Worm (Caenorhabditis elegans) whole organism, midembryonic: Measurements from ENCODE around the gene Y53G8AL.1.
A peak's percentile ranks its signal among the peaks of the same experiment; 100 is the strongest.

ENCODE experiments used
- T22C8.4 ChIP-seq: fragments of 200-800 bp; sonication (Bioruptor generic); IDR thresholded peaks from 2 replicates; pipeline ENCODE4 v1.3.6; 2022; ENCODE audit warnings: missing genetic modification characterization, missing compliant biosample characterization
- cog-1 ChIP-seq: sonication (generic microtip); optimal IDR thresholded peaks from 2 replicates; lab custom pipeline; 2016; ENCODE audit warnings: missing genetic modification characterization, missing compliant biosample characterization
- flt-1 ChIP-seq: fragments of 200-800 bp; sonication (Bioruptor generic); IDR thresholded peaks from 2 replicates; pipeline ENCODE4 v1.3.6; 2022; ENCODE audit warnings: missing genetic modification characterization, missing compliant biosample characterization
- klf-2 ChIP-seq: fragments of 200-800 bp; sonication (Bioruptor generic); conservative IDR thresholded peaks from 2 replicates; pipeline ENCODE4 v1.3.6; 2022; ENCODE audit warnings: missing genetic modification reagents, missing genetic modification characterization, missing compliant biosample characterization
- med-1 ChIP-seq: sonication (generic microtip); optimal IDR thresholded peaks from 2 replicates; lab custom pipeline; 2017; ENCODE audit warnings: missing genetic modification characterization, mild to moderate bottlenecking, missing compliant biosample characterization, antibody characterized with exemption, missing genetic modification reagents; ENCODE audit not compliant: insufficient read depth
- ref-1 ChIP-seq: fragments of 200-800 bp; sonication (Bioruptor generic); conservative IDR thresholded peaks from 2 replicates; pipeline ENCODE4 v1.3.6; 2022; ENCODE audit warnings: missing genetic modification reagents, missing genetic modification characterization, missing compliant biosample characterization
- tab-1 ChIP-seq: fragments of 200-800 bp; sonication (Bioruptor generic); IDR thresholded peaks from 2 replicates; pipeline ENCODE4 v1.3.6; 2022; ENCODE audit warnings: missing genetic modification characterization, missing compliant biosample characterization
- ztf-23 ChIP-seq: fragments of 200-800 bp; sonication (Bioruptor generic); IDR thresholded peaks from 2 replicates; pipeline ENCODE4 v1.3.6; 2022; ENCODE audit warnings: missing genetic modification reagents, missing genetic modification characterization, missing compliant biosample characterization
- ztf-29 ChIP-seq: fragments of 200-800 bp; sonication (Bioruptor generic); IDR thresholded peaks from 2 replicates; pipeline ENCODE4 v1.3.6; 2022; ENCODE audit warnings: missing genetic modification reagents, missing genetic modification characterization, missing compliant biosample characterization

The Y53G8AL.1 gene

DNA sequence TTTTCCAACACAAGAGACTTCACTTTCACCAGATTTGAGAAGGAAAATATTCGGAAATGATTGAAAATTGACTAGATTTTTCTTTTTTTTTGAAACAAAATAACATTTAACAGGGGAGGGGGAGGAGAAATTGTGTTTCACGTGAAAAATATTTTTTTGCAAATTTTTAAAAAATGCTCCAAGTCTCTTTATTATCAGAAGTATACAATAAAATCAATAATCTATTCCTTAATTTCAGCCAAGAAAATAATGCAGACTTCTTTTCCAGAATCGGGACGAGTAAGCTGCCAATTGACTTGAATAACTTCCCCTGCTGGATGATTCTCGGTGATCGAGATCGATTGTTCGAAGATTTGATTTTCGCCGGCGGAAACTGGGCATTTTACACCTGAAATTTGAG lies 34.6 kb upstream of the Y53G8AL.1 start, which contains the start of gene R148.7:
Gene R148.7, minus strand, starts transcription at position 101 of the 400 bp plus-strand sequence.
- no peak for TF ChIP-seq med-1 (GFP tag; lab: Kevin White, UChicago)
- no peak for TF ChIP-seq tab-1 (GFP tag; lab: Robert Waterston, UW)
- no peak for TF ChIP-seq cog-1

DNA sequence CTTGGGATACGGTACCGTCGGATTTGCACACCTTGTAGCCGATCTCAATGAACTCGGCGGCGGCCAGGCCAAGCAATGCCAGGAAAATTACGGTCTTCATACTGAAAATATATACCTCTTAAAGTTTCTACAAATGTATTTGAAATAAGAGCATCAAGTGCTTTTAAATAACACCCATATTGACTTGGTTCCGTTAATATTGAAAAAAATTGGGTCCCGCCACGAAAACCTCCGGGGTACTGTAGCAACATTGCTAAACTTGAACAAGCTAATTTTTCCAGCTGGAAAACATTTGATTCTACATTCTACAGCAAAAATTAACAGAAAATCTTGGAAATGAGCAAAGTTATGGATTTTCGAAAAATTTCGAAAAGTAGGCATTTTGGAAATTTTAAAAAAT lies 33.5 kb upstream of the Y53G8AL.1 start, which contains the start of gene heh-1:
Gene heh-1, minus strand, starts transcription at position 101 of the 400 bp plus-strand sequence.
- TF ChIP-seq med-1 (GFP tag; lab: Kevin White, UChicago), result no peak
- TF ChIP-seq ref-1 (GFP tag; lab: Robert Waterston, UW), result no peak
- no peak for TF ChIP-seq ztf-29 (GFP tag; lab: Robert Waterston, UW)
- TF ChIP-seq tab-1 (GFP tag; lab: Robert Waterston, UW), result no peak
- no peak for TF ChIP-seq T22C8.4 (GFP tag; lab: Robert Waterston, UW)
- TF ChIP-seq ztf-23 (GFP tag; lab: Robert Waterston, UW), result no peak
- no peak for TF ChIP-seq klf-2
- TF ChIP-seq flt-1 (GFP tag; lab: Robert Waterston, UW), result no peak
- TF ChIP-seq cog-1, result no peak

- TF ChIP-seq flt-1 (GFP tag; lab: Robert Waterston, UW), result 0 out of 2 replicates have a peak, but pooled peaks have one; percentile 25
- no peak for TF ChIP-seq T22C8.4 (GFP tag; lab: Robert Waterston, UW)
These were observed 32.3 kb upstream of the Y53G8AL.1 start for ce11 chrIII:3200563-3200962.

- TF ChIP-seq med-1 (GFP tag; lab: Kevin White, UChicago) (no peak), ztf-23 (GFP tag; lab: Robert Waterston, UW) (no peak)
These were observed 29.3 kb upstream of the Y53G8AL.1 start for ce11 chrIII:3203589-3203988.

DNA sequence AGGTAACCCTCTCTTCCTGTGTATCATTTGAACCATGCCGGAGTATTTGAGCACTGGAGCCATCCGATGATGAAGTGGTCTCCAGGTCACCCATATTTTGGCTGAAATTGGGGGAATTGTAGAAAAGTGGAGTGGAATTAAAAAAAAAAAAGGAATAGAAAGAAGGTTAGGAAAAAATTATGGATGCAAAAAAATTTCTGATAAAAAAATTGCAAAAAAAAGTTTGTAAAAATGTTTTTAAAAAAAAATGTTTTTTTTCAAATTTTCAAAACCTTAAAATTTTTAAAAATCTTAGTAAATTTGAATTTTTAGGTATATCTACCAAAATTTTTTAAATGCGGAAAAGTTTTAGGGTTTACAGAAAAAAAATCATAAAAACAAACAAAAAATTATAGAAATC lies 13.9 kb upstream of the Y53G8AL.1 start, which contains the start of gene frm-8:
Gene frm-8, minus strand, starts transcription at position 101 of the 400 bp plus-strand sequence.
- TF ChIP-seq tab-1 (GFP tag; lab: Robert Waterston, UW) (no peak), ztf-23 (GFP tag; lab: Robert Waterston, UW) (no peak), cog-1 (no peak), flt-1 (GFP tag; lab: Robert Waterston, UW) (no peak), ref-1 (GFP tag; lab: Robert Waterston, UW) (no peak), med-1 (GFP tag; lab: Kevin White, UChicago) (no peak)

DNA sequence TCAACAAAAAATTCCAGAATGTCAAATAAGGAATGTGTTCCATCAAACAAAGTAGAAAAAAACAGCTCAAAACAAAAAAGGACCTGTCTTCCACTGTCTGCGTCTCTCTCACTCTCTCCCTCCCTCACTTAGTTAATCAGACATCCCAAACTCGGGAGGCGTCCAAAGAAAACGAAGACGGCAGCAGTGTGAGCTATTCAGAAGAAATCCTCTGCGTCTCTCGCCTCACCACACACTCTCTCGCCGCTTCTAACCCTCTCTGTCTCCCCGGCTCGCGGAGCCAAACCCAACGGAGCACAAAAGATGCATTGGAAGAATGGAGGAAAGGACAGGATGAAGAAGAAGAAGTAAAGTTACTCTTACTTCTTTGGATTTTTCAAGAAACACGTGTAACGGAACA lies 12.6 kb upstream of the Y53G8AL.1 start:
- no peak for TF ChIP-seq ztf-29 (GFP tag; lab: Robert Waterston, UW)
- TF ChIP-seq cog-1, result no peak
- no peak for TF ChIP-seq med-1 (GFP tag; lab: Kevin White, UChicago)
- no peak for TF ChIP-seq tab-1 (GFP tag; lab: Robert Waterston, UW)
- no peak for TF ChIP-seq klf-2
- TF ChIP-seq T22C8.4 (GFP tag; lab: Robert Waterston, UW), result no peak
- TF ChIP-seq ref-1 (GFP tag; lab: Robert Waterston, UW), result no peak
- no peak for TF ChIP-seq flt-1 (GFP tag; lab: Robert Waterston, UW)
- no peak for TF ChIP-seq ztf-23 (GFP tag; lab: Robert Waterston, UW)

DNA sequence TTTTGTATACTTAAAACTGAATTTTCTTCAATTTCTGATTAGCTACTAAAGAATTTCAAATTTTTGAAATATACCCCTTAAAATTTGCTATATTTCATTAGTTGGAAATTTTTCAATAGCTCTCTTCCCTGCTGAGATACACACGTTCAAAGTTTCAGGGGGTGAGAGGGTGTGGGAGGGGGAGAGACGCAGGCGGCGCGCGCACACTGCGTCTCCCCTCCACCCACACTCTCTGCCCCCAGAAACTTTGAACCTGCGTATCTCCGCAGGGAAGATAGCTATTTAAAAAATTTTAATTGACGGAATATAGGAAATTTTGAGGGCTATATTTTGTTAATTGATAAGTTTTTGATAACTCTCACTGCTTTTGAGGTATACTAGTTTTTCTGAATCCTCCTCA lies 10.2 kb upstream of the Y53G8AL.1 start:
- TF ChIP-seq tab-1 (GFP tag; lab: Robert Waterston, UW) (no peak), med-1 (GFP tag; lab: Kevin White, UChicago) (no peak), flt-1 (GFP tag; lab: Robert Waterston, UW) (no peak), cog-1 (no peak), ref-1 (GFP tag; lab: Robert Waterston, UW) (no peak), ztf-29 (GFP tag; lab: Robert Waterston, UW) (no peak), T22C8.4 (GFP tag; lab: Robert Waterston, UW) (no peak), ztf-23 (GFP tag; lab: Robert Waterston, UW) (no peak), klf-2 (no peak)

ce11 chrIII:3224102-3224501 lies 8.8 kb upstream of the Y53G8AL.1 start:
- TF ChIP-seq T22C8.4 (GFP tag; lab: Robert Waterston, UW) (no peak), flt-1 (GFP tag; lab: Robert Waterston, UW) (no peak), cog-1 (no peak), med-1 (GFP tag; lab: Kevin White, UChicago) (no peak), klf-2 (no peak), tab-1 (GFP tag; lab: Robert Waterston, UW) (no peak), ref-1 (GFP tag; lab: Robert Waterston, UW) (no peak), ztf-23 (GFP tag; lab: Robert Waterston, UW) (no peak)

DNA sequence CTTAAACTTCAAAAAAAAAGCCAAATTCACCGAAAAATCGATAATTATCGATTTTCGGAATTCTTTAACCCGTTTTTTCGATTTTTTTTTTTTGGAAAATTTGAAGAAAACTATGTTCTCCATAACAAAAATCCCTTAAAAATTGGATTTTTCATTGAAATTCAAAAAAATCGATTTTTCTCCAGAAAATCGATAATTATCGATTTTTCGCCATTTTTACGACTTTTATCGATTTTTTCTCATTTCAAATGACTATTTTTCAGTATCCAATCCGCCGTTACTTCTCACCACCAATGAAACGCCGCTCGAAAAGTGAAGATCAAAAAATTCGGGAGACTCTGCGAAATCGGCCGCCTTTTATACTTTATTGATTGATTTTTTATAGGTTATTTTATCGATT lies 8.0 kb downstream of the Y53G8AL.1 start:
- no peak for TF ChIP-seq ref-1 (GFP tag; lab: Robert Waterston, UW)
- TF ChIP-seq klf-2, result no peak
- no peak for TF ChIP-seq med-1 (GFP tag; lab: Kevin White, UChicago)
- no peak for TF ChIP-seq cog-1
- peak; percentile 71 for TF ChIP-seq T22C8.4 (GFP tag; lab: Robert Waterston, UW)

DNA sequence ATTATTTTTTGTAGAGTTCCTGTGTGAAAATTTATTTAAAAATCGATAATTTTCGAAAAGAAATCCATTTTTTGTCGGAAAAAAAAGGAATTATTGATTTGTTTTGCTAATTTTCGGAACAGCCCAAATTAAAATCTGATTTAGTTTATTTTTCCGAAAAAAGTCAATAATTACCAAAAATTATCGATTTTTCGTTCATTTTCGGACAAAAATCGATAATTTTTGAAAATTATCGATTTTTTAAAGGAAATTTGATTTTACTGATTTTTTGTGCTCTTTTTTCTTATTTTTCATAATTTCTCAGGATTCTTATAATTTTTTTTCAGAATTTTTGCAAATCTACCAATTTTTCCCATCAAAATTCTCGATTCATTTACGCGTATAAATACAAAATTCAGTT lies 8.5 kb downstream of the Y53G8AL.1 start:
- TF ChIP-seq ref-1 (GFP tag; lab: Robert Waterston, UW) (no peak), T22C8.4 (GFP tag; lab: Robert Waterston, UW) (peak; percentile 74), flt-1 (GFP tag; lab: Robert Waterston, UW) (no peak), tab-1 (GFP tag; lab: Robert Waterston, UW) (no peak), ztf-23 (GFP tag; lab: Robert Waterston, UW) (no peak), klf-2 (no peak)

DNA sequence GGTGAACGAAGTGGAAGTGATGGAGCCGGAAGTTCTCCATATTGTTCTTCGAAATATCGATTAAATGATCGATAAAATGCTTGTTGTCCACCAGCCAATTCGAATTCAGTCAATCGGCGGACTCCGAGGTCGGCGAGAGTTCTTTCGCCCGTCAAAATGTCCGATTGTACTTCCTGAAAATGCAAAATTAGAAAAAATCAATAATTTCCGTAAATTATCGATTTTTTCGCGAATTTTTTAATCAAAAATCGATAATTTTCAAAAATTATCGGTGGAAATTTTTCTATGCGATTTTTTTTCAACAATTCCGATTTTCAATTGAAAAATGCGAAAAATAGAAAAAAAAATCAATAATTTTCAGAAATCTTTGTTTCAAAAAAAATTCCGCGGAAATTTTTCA lies 9.0 kb downstream of the Y53G8AL.1 start:
- TF ChIP-seq T22C8.4 (GFP tag; lab: Robert Waterston, UW) (peak; percentile 78), klf-2 (no peak), med-1 (GFP tag; lab: Kevin White, UChicago) (no peak), ztf-29 (GFP tag; lab: Robert Waterston, UW) (no peak), ztf-23 (GFP tag; lab: Robert Waterston, UW) (no peak), cog-1 (no peak)
